Fruit fly (Drosophila melanogaster) whole organism, larva: ENCODE data around the gene CG14367.
A peak's percentile ranks its signal among the peaks of the same experiment; 100 is the strongest.

Experiments
- noc ChIP-seq: fragments of 200-800 bp; sonication (Bioruptor generic); optimal IDR thresholded peaks from 3 replicates; lab custom pipeline; 2019; ENCODE audit warnings: missing biosample characterization, mild to moderate bottlenecking, missing genetic modification characterization, moderate library complexity

Gene CG14367

dm6 chr3R:13676137-13677086, 17.4 kb upstream of the CG14367 start, which contains the start of the genes Lkb1 and CG9588:
TSS of gene Lkb1 (plus strand) at chr3R:13676549.
TSS of gene CG9588 (minus strand) at chr3R:13676681.
- no peak for TF ChIP-seq noc (tag; lab: Kevin White, UChicago)

dm6 chr3R:13682994-13683623, 10.7 kb upstream of the CG14367 start:
- TF ChIP-seq noc (tag; lab: Kevin White, UChicago) = no peak

DNA sequence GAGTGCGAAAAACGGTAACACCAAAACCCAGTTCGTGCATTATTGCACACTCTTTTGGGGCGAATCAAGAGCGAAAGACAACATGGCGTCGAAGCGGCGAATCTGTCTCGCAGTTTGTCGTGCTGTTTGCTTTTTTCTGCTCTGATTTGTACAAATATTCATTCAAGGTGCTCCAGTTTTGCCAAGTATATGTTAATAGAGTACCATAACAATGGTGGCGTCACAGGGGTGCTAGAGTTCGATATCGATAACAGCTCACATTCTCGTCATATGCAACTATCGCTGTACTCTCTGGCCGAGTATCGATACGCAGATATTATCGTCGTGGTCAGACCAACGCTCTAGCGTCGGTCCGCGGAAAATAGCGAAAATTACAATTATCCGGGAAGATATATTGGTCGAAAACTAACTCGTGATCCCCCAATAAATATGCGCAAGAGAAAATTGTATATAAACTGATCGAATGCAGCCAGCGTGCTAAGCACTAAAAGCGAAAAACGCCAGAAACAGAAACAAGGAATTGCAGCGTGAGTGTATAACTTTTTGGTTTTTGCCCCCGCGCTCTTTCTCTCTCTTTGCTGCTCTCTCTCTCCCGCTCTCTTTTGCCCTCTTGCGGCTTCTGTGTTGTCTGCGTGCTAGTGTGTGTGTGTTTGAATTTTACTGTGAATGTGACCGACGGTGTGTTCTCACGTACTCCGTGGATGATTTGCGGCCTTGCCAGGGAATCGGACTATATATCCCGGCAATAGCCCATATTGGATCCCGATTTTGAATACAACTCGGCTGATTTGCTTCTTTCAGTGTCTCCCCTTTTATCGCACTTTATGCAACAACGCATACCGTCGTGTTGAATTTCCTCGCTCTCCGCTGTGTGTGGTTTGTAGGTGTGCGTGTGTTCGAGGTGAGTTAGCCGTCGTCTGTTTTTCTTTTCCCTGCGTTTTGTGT, 10.0 kb upstream of the CG14367 start, which contains the start of gene flfl:
flfl (plus strand) TSS at position 298 of the 945 bp plus-strand sequence.
- TF ChIP-seq noc (tag; lab: Kevin White, UChicago) = no peak

dm6 chr3R:13684569-13685402, 9.1 kb upstream of the CG14367 start:
- peak; percentile 22 for TF ChIP-seq noc (tag; lab: Kevin White, UChicago)

DNA sequence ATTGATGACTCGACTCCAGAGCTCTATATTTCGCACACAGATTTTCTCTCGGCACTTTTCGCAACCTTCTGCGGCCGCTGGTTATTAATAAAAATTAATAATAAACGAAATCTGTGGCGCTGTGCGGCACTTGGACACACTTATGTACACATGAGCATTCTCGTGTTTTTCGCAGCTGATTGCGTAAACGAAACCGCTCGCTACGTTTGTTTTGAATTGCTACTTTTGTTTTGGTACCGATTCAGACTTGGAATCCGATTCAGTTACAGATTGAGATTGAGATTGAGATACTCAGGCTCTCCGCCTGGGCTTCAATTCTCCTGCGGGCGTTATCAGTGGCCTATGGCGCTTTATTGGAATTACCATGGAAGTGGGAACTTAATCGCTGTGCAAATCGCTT, 7.9 kb upstream of the CG14367 start:
- no peak for TF ChIP-seq noc (tag; lab: Kevin White, UChicago)

- TF ChIP-seq noc (tag; lab: Kevin White, UChicago) = peak; percentile 63
These were observed 7.3 kb upstream of the CG14367 start, which contains the start of gene omd for dm6 chr3R:13686371-13687211. TSS of gene omd (minus strand) at chr3R:13687210.

DNA sequence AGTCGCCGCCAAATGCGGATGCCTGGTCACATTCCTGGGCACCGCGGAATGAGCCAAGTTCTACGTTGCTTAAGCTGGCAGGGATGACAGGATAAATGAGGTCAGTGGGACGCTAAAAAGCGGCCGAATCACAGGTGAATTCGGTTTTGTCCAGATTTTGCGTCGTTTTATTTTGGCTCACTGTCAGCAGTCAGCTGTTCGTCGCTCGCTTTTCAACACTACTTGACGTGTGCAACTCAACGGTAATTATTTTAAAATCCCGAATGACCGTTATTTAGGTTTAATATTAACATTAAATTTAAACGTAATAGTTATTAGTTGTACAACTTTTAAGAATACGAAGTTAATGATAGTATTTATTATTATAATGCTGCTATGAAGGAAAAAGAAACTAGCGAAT, 5.5 kb downstream of the CG14367 start:
- TF ChIP-seq noc (tag; lab: Kevin White, UChicago) = no peak

dm6 chr3R:13700192-13700591, 6.3 kb downstream of the CG14367 start, which contains the start of gene ninaB:
TSS of gene ninaB (plus strand) at chr3R:13700565.
- no peak for TF ChIP-seq noc (tag; lab: Kevin White, UChicago)

DNA sequence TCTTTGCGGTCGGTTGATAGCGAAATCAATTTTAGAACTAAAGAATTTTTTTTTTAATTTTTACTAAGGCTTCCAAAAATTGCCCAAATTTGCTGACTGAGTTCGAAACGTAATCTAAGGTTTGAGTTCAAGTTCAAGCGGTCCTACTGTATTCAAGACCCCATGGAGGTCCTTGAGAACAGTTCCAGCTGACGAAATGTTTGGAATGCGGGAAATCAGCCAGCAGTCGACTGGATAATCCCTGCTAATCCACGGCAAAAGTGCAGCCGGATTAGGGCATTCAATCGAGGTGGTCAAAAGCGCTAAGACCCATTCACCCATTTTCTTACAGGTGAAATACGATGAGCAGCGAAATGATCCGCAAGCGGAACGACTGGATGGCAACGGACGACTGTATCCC, 6.9 kb downstream of the CG14367 start, which contains the start of gene f-cup:
f-cup (minus strand) TSS at position 101 of the 400 bp plus-strand sequence.
- TF ChIP-seq noc (tag; lab: Kevin White, UChicago) = no peak

DNA sequence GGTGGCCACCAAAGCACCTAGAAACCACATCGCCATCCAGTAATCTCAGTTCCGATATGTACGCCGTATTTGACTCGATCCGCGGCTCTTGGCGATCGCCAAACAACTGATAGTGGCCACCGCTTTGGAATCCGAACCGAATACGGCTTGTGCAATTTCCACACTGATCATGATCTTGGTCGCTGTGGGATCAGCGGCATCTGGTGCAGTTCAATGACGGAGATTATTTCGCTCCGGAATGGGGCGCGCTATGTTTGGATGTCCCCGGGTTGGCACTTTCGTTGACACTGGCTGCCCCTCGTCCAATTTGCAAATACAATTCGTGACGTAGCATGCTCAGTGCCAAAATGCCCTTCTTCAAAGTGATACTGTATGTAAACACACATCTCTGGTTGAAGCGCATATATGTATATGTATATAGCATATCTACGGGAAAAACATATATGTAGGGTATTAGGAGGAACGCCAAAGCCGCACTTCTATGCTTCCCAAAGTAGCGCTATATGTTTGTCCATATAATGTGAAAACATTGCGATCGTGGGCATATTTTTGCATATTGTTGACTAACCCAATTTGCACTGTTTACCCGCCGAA, 11.5 kb downstream of the CG14367 start, which contains the start of gene Adgf-D:
Adgf-D (minus strand) TSS at position 111 of the 594 bp plus-strand sequence.
- no peak for TF ChIP-seq noc (tag; lab: Kevin White, UChicago)

DNA sequence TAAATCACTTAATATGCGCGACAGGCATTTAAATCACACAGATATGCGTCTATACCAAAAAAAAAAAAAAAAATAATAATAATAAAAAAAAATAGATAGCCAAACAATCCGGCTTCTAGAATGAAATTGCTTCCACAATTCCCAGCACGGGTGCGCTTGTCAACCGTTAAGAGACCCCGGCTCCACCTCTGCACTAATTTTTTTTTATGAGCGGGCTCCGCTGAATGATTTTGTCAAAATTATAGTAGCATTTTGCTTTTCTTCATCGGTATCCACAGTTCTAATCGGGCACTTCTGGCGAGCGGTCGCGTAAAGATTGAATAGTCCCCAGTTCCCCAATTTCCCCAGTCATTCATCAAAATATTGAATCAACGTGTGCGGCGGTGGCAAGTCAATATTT, 12.6 kb downstream of the CG14367 start, which contains the start of gene Adgf-C:
Adgf-C (plus strand) TSS at position 301 of the 400 bp plus-strand sequence.
- no peak for TF ChIP-seq noc (tag; lab: Kevin White, UChicago)

- no peak for TF ChIP-seq noc (tag; lab: Kevin White, UChicago)
These were observed 16.0 kb downstream of the CG14367 start, which contains the start of gene Argp for dm6 chr3R:13709839-13710238. TSS of gene Argp (minus strand) at chr3R:13709939.
